Fruit fly (Drosophila melanogaster): ENCODE measurements around the gene CG42709.

Gene CG42709

dm6 chr3L:12803159-12804034 lies 13.4 kb downstream of the CG42709 start (continued):
- TF ChIP-seq Trl (optimal IDR thresholded peaks at IDR 0.05), result no peak
- TF ChIP-seq Trl (GFP tag; optimal IDR thresholded peaks at IDR 0.05), result peak; percentile 63
- TF ChIP-seq HLH4C (GFP tag; IDR thresholded peaks at IDR 0.05; ENCODE audit: partially characterized antibody), result no peak
- TF ChIP-seq CG17612 (GFP tag; IDR thresholded peaks at IDR 0.05), result no peak
- no peak for TF ChIP-seq MESR4 (GFP tag; optimal IDR thresholded peaks at IDR 0.05)
- no peak for TF ChIP-seq CG5953 (GFP tag; IDR thresholded peaks at IDR 0.05)
- 0 out of 3 replicates have a peak, but pooled peaks have one; percentile 50 for TF ChIP-seq Dbx (GFP tag; IDR thresholded peaks at IDR 0.05)
- TF ChIP-seq ro (GFP tag; IDR thresholded peaks at IDR 0.05), result no peak
- no peak for TF ChIP-seq tio (GFP tag; optimal IDR thresholded peaks at IDR 0.05)
- TF ChIP-seq CG16815 (GFP tag; optimal IDR thresholded peaks at IDR 0.05), result peak; percentile 36
- TF ChIP-seq CG14710 (tag; optimal IDR thresholded peaks at IDR 0.05), result no peak
- 0 out of 2 replicates have a peak, but pooled peaks have one; percentile 21 for TF ChIP-seq stc (GFP tag; IDR thresholded peaks at IDR 0.05)
- TF ChIP-seq her (GFP tag; optimal IDR thresholded peaks at IDR 0.05), result peak; percentile 6
- TF ChIP-seq mirr (GFP tag; optimal IDR thresholded peaks at IDR 0.05), result peak; percentile 36
- TF ChIP-seq CG9727 (GFP tag; optimal IDR thresholded peaks at IDR 0.05), result peak; percentile 77
- no peak for TF ChIP-seq ssp (GFP tag; IDR thresholded peaks at IDR 0.05)
- no peak for TF ChIP-seq CG4730 (GFP tag; IDR thresholded peaks at IDR 0.05)
- TF ChIP-seq ems (GFP tag; optimal IDR thresholded peaks at IDR 0.05), result peak; percentile 28
- TF ChIP-seq C15 (GFP tag; IDR thresholded peaks at IDR 0.05), result no peak
- TF ChIP-seq CG8359 (GFP tag; optimal IDR thresholded peaks at IDR 0.05; ENCODE audit: borderline replicate concordance), result no peak
- TF ChIP-seq CG4360 (GFP tag; IDR thresholded peaks at IDR 0.05), result no peak
- no peak for TF ChIP-seq ranshi (GFP tag; IDR thresholded peaks at IDR 0.05)
- TF ChIP-seq Scr (GFP tag; IDR thresholded peaks at IDR 0.05; ENCODE audit: partially characterized antibody), result no peak
- TF ChIP-seq psq (GFP tag; optimal IDR thresholded peaks at IDR 0.05), result no peak
- no peak for TF ChIP-seq cad (GFP tag; optimal IDR thresholded peaks at IDR 0.05)
- TF ChIP-seq CG12104 (GFP tag; optimal IDR thresholded peaks at IDR 0.05), result peak; percentile 44
- 0 out of 2 replicates have a peak, but pooled peaks have one; percentile 28 for TF ChIP-seq CG3847 (GFP tag; IDR thresholded peaks at IDR 0.05)
- TF ChIP-seq CG14667 (GFP tag; IDR thresholded peaks at IDR 0.05), result no peak
- peak; percentile 63 for TF ChIP-seq CG10147 (GFP tag; optimal IDR thresholded peaks at IDR 0.05)
- TF ChIP-seq CG11560 (tag; IDR thresholded peaks at IDR 0.05), result no peak
- TF ChIP-seq Vsx1 (GFP tag; optimal IDR thresholded peaks at IDR 0.05), result no peak
- peak; percentile 35 for TF ChIP-seq Myb (GFP tag; optimal IDR thresholded peaks at IDR 0.05)
- TF ChIP-seq bowl (GFP tag; IDR thresholded peaks at IDR 0.05), result no peak
- no peak for TF ChIP-seq Kr (GFP tag; optimal IDR thresholded peaks at IDR 0.05)
- no peak for TF ChIP-seq Bgb (GFP tag; IDR thresholded peaks at IDR 0.05; ENCODE audit: partially characterized antibody)
- peak; percentile 84 for TF ChIP-seq sens (GFP tag)
- peak; percentile 42 for TF ChIP-seq CG10209 (GFP tag; optimal IDR thresholded peaks at IDR 0.05)
- peak; percentile 6 for TF ChIP-seq dmrt11E (tag; optimal IDR thresholded peaks at IDR 0.05)
- TF ChIP-seq CG12391 (tag; optimal IDR thresholded peaks at IDR 0.05), result peak; percentile 61
- no peak for TF ChIP-seq Hey (tag; optimal IDR thresholded peaks at IDR 0.05)
- TF ChIP-seq sima (GFP tag; optimal IDR thresholded peaks at IDR 0.05), result no peak
